Fruit fly (Drosophila melanogaster) whole organism, embryonic: ENCODE data around the gene gish.

Experiments
- Antp ChIP-seq: fragments of 200-800 bp; sonication (Bioruptor generic); optimal IDR thresholded peaks from 3 replicates; lab custom pipeline; 2016; ENCODE audit warnings: missing biosample characterization, missing genetic modification characterization
- CG10959 ChIP-seq: fragments of 200-800 bp; sonication (Bioruptor generic); IDR thresholded peaks from 2 replicates; pipeline ENCODE4 v1.3.6; 2022; ENCODE audit warnings: missing biosample characterization, missing genetic modification characterization
- CG11560 ChIP-seq: fragments of 200-800 bp; sonication (Bioruptor generic); IDR thresholded peaks from 3 replicates; pipeline ENCODE4 v1.3.6; 2022; ENCODE audit warnings: missing biosample characterization, missing genetic modification characterization
- CG13287 ChIP-seq: fragments of 200-800 bp; sonication (Bioruptor generic); IDR thresholded peaks from 2 replicates; pipeline ENCODE4 v1.3.6; 2022; ENCODE audit warnings: missing biosample characterization, missing genetic modification characterization; ENCODE audit not compliant: partially characterized antibody
- CG16815 ChIP-seq: fragments of 200-800 bp; sonication (Bioruptor generic); optimal IDR thresholded peaks from 3 replicates; lab custom pipeline; 2017; ENCODE audit warnings: missing biosample characterization, mild to moderate bottlenecking, missing genetic modification characterization
- CG17359 ChIP-seq: fragments of 200-800 bp; sonication (Bioruptor generic); optimal IDR thresholded peaks from 3 replicates; lab custom pipeline; 2018; ENCODE audit warnings: missing biosample characterization, mild to moderate bottlenecking, missing genetic modification characterization, moderate library complexity
- CG17568 ChIP-seq: fragments of 200-800 bp; sonication (Bioruptor generic); optimal IDR thresholded peaks from 2 replicates; lab custom pipeline; 2018; ENCODE audit warnings: missing biosample characterization, mild to moderate bottlenecking, missing genetic modification characterization, moderate library complexity
- CG2120 ChIP-seq: fragments of 200-800 bp; sonication (Bioruptor generic); optimal IDR thresholded peaks from 3 replicates; lab custom pipeline; 2016; ENCODE audit warnings: missing biosample characterization, missing genetic modification characterization
- CG30403 ChIP-seq: fragments of 200-800 bp; sonication (Bioruptor generic); optimal IDR thresholded peaks from 3 replicates; lab custom pipeline; 2016; ENCODE audit warnings: missing biosample characterization, missing genetic modification characterization
- CG31224 ChIP-seq: fragments of 200-800 bp; sonication (Bioruptor generic); IDR thresholded peaks from 2 replicates; pipeline ENCODE4 v1.3.6; 2022; ENCODE audit warnings: missing biosample characterization, missing genetic modification characterization
- CG32532 ChIP-seq: fragments of 200-800 bp; sonication (Bioruptor generic); IDR thresholded peaks from 2 replicates; pipeline ENCODE4 v1.3.6; 2022; ENCODE audit warnings: missing biosample characterization, missing genetic modification characterization
- CG34376 ChIP-seq: fragments of 200-800 bp; sonication (Bioruptor generic); optimal IDR thresholded peaks from 2 replicates; lab custom pipeline; 2018; ENCODE audit warnings: missing biosample characterization, mild to moderate bottlenecking, missing genetic modification characterization
- CG34422 ChIP-seq: fragments of 200-800 bp; sonication (Bioruptor generic); IDR thresholded peaks from 3 replicates; pipeline ENCODE4 v1.3.6; 2022; ENCODE audit warnings: missing biosample characterization, missing genetic modification characterization
- CG3995 ChIP-seq: fragments of 200-800 bp; sonication (Bioruptor generic); optimal IDR thresholded peaks from 3 replicates; lab custom pipeline; 2016; ENCODE audit warnings: missing biosample characterization, missing genetic modification characterization
- CG5180 ChIP-seq: fragments of 200-800 bp; sonication (Bioruptor generic); optimal IDR thresholded peaks from 3 replicates; lab custom pipeline; 2017; ENCODE audit warnings: missing biosample characterization, missing genetic modification characterization, mild to moderate bottlenecking, moderate library complexity, missing genetic modification reagents
- CG5953 ChIP-seq: fragments of 200-800 bp; sonication (Bioruptor generic); IDR thresholded peaks from 2 replicates; pipeline ENCODE4 v1.3.6; 2022; ENCODE audit warnings: missing biosample characterization, missing genetic modification characterization
- CG6254 ChIP-seq: fragments of 200-800 bp; sonication (Bioruptor generic); optimal IDR thresholded peaks from 3 replicates; lab custom pipeline; 2017; ENCODE audit warnings: mild to moderate bottlenecking, missing biosample characterization, missing genetic modification reagents, missing genetic modification characterization
- CG6791 ChIP-seq: fragments of 200-800 bp; sonication (Bioruptor generic); IDR thresholded peaks from 3 replicates; pipeline ENCODE4 v1.3.6; 2022; ENCODE audit warnings: missing biosample characterization, missing genetic modification characterization; ENCODE audit not compliant: partially characterized antibody
- CG7987 ChIP-seq: fragments of 200-800 bp; sonication (Bioruptor generic); optimal IDR thresholded peaks from 2 replicates; lab custom pipeline; 2018; ENCODE audit warnings: missing biosample characterization, mild to moderate bottlenecking, missing genetic modification characterization, moderate library complexity
- CG8478 ChIP-seq: fragments of >200 bp; optimal IDR thresholded peaks from 2 replicates; lab custom pipeline; 2018
- CG9727 ChIP-seq: fragments of 200-800 bp; sonication (Bioruptor generic); optimal IDR thresholded peaks from 3 replicates; lab custom pipeline; 2017; ENCODE audit warnings: missing biosample characterization, mild to moderate bottlenecking, missing genetic modification characterization
- CkIIα-i1 ChIP-seq: fragments of 200-800 bp; sonication (Bioruptor generic); IDR thresholded peaks from 2 replicates; pipeline ENCODE4 v1.3.6; 2022; ENCODE audit warnings: missing biosample characterization, missing genetic modification characterization
- Deaf1 ChIP-seq: fragments of 200-800 bp; optimal IDR thresholded peaks from 3 replicates; lab custom pipeline; 2019; ENCODE audit warnings: missing biosample characterization, mild to moderate bottlenecking, missing genetic modification characterization, moderate library complexity
- Elba2 ChIP-seq: fragments of 200-800 bp; sonication (Bioruptor generic); optimal IDR thresholded peaks from 3 replicates; lab custom pipeline; 2016; ENCODE audit warnings: missing biosample characterization, missing genetic modification characterization
- Lhr ChIP-seq: fragments of 200-800 bp; sonication (Bioruptor generic); optimal IDR thresholded peaks from 3 replicates; lab custom pipeline; 2017; ENCODE audit warnings: mild to moderate bottlenecking, missing biosample characterization, missing genetic modification reagents, missing genetic modification characterization
- PHDP ChIP-seq: fragments of 200-800 bp; sonication (Bioruptor generic); optimal IDR thresholded peaks from 3 replicates; lab custom pipeline; 2018; ENCODE audit warnings: missing biosample characterization, mild to moderate bottlenecking, missing genetic modification characterization, moderate library complexity
- Poxn ChIP-seq: fragments of 200-800 bp; sonication (Bioruptor generic); IDR thresholded peaks from 2 replicates; pipeline ENCODE4 v1.3.6; 2022; ENCODE audit warnings: missing biosample characterization, missing genetic modification characterization
- Side ChIP-seq: fragments of 200-800 bp; sonication (Bioruptor generic); optimal IDR thresholded peaks from 2 replicates; lab custom pipeline; 2016; ENCODE audit warnings: missing biosample characterization, missing genetic modification characterization
- Usf ChIP-seq: fragments of 200-800 bp; sonication (Bioruptor generic); optimal IDR thresholded peaks from 2 replicates; lab custom pipeline; 2017; ENCODE audit warnings: missing genotype, missing biosample characterization, missing genetic modification characterization
- al ChIP-seq: fragments of 200-800 bp; sonication (Bioruptor generic); IDR thresholded peaks from 2 replicates; pipeline ENCODE4 v1.3.6; 2022; ENCODE audit warnings: missing biosample characterization, missing genetic modification characterization
- ase ChIP-seq: fragments of 200-800 bp; sonication (Bioruptor generic); IDR thresholded peaks from 3 replicates; pipeline ENCODE4 v1.3.6; 2022; ENCODE audit warnings: missing biosample characterization, missing genetic modification characterization
- br ChIP-seq: fragments of >200 bp; optimal IDR thresholded peaks from 2 replicates; lab custom pipeline; 2017
- cato ChIP-seq: fragments of 200-800 bp; sonication (Bioruptor generic); optimal IDR thresholded peaks from 2 replicates; lab custom pipeline; 2016; ENCODE audit warnings: missing biosample characterization, missing genetic modification characterization, borderline replicate concordance
- ci ChIP-seq: fragments of 200-800 bp; sonication (Bioruptor generic); IDR thresholded peaks from 3 replicates; pipeline ENCODE4 v1.3.6; 2022; ENCODE audit warnings: missing biosample characterization, missing genetic modification characterization
- cwo ChIP-seq: fragments of 200-800 bp; sonication (Bioruptor generic); optimal IDR thresholded peaks from 3 replicates; lab custom pipeline; 2017; ENCODE audit warnings: missing biosample characterization, missing genetic modification characterization, mild to moderate bottlenecking, moderate library complexity, missing genetic modification reagents
- dmrt11E ChIP-seq: fragments of 200-800 bp; sonication (Bioruptor generic); optimal IDR thresholded peaks from 3 replicates; lab custom pipeline; 2018; ENCODE audit warnings: missing biosample characterization, mild to moderate bottlenecking, missing genetic modification characterization, moderate library complexity
- gcm ChIP-seq: fragments of 200-800 bp; sonication (Bioruptor generic); optimal IDR thresholded peaks from 2 replicates; lab custom pipeline; 2019; ENCODE audit warnings: missing biosample characterization, mild to moderate bottlenecking, missing genetic modification characterization, moderate library complexity
- her ChIP-seq: fragments of 200-800 bp; sonication (Bioruptor generic); optimal IDR thresholded peaks from 2 replicates; lab custom pipeline; 2016; ENCODE audit warnings: missing biosample characterization, missing genetic modification characterization
- ind ChIP-seq: fragments of 200-800 bp; sonication (Bioruptor generic); optimal IDR thresholded peaks from 3 replicates; lab custom pipeline; 2016; ENCODE audit warnings: missing biosample characterization, missing genetic modification characterization
- jumu ChIP-seq: fragments of 200-800 bp; sonication (Bioruptor generic); optimal IDR thresholded peaks from 3 replicates; lab custom pipeline; 2016; ENCODE audit warnings: missing biosample characterization, missing genetic modification characterization
- mam ChIP-seq: fragments of 200-800 bp; sonication (Bioruptor generic); optimal IDR thresholded peaks from 3 replicates; lab custom pipeline; 2016; ENCODE audit warnings: missing biosample characterization, missing genetic modification characterization
- nerfin-1 ChIP-seq: fragments of 200-800 bp; sonication (Bioruptor generic); optimal IDR thresholded peaks from 3 replicates; lab custom pipeline; 2019; ENCODE audit warnings: missing biosample characterization, mild to moderate bottlenecking, missing genetic modification characterization, moderate library complexity
- prd ChIP-seq, 3 experiments: fragments of >200 bp in 2 of 3; fragments of 200-800 bp in 1 of 3; sonication (Bioruptor generic) in 1 of 3; optimal IDR thresholded peaks in 2 of 3; IDR thresholded peaks in 1 of 3; 2 replicates in 2 of 3; 3 replicates in 1 of 3; pipeline versions ENCODE4 v1.3.6 to Lab custom; 2017 to 2022; ENCODE audit warnings: missing biosample characterization in 1 of 3, missing genetic modification characterization in 1 of 3
- pros ChIP-seq: fragments of 200-800 bp; sonication (Bioruptor generic); optimal IDR thresholded peaks from 3 replicates; lab custom pipeline; 2019; ENCODE audit warnings: missing biosample characterization, mild to moderate bottlenecking, missing genetic modification characterization, moderate library complexity
- sc ChIP-seq, 3 experiments: fragments of >200 bp in 2 of 3; fragments of 200-800 bp in 1 of 3; sonication (Bioruptor generic) in 1 of 3; optimal IDR thresholded peaks; 2 replicates in 2 of 3; 3 replicates in 1 of 3; lab custom pipeline; 2017; ENCODE audit warnings: mild to moderate bottlenecking in 1 of 3, missing biosample characterization in 1 of 3, missing genetic modification characterization in 1 of 3, missing genetic modification reagents in 1 of 3
- shn ChIP-seq: fragments of 200-800 bp; sonication (Bioruptor generic); optimal IDR thresholded peaks from 3 replicates; lab custom pipeline; 2016; ENCODE audit warnings: missing biosample characterization, missing genetic modification characterization
- sisA ChIP-seq: fragments of 200-800 bp; sonication (Bioruptor generic); IDR thresholded peaks from 2 replicates; pipeline ENCODE4 v1.3.6; 2022; ENCODE audit warnings: missing biosample characterization, missing genetic modification characterization
- sr ChIP-seq: fragments of 200-800 bp; sonication (Bioruptor generic); IDR thresholded peaks from 3 replicates; pipeline ENCODE4 v1.3.6; 2022; ENCODE audit warnings: missing biosample characterization, missing genetic modification characterization
- tup ChIP-seq: fragments of 200-800 bp; sonication (Bioruptor generic); optimal IDR thresholded peaks from 2 replicates; lab custom pipeline; 2016; ENCODE audit warnings: missing biosample characterization, mild to moderate bottlenecking, missing genetic modification characterization, moderate library complexity
- wdn ChIP-seq: fragments of 200-800 bp; sonication (Bioruptor generic); IDR thresholded peaks from 2 replicates; pipeline ENCODE4 v1.3.6; 2022; ENCODE audit warnings: missing biosample characterization, missing genetic modification characterization
- zfh1 ChIP-seq: fragments of 200-800 bp; sonication (Bioruptor generic); IDR thresholded peaks from 3 replicates; pipeline ENCODE4 v1.3.6; 2022; ENCODE audit warnings: missing biosample characterization, missing genetic modification characterization

The gish gene

DNA sequence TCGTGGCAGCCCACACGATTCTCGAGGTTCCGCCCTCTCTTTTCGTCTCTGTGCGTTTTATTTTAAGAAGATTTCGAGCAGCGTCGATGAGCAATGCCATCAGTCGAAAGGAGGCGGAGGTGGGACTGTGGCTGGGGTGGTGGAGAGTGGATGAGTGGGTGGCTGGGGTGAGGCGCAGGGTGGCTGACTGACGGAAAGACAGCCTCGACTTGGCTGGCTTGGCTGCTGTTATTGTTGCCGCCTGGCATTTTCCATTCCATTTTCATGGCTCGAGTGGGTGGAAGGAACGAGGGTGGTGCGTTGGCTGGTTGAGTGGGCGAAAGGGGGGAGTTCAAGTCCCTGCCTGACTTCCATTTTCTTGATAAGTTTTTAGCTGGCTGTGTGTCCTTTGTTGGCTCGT is 16.1 kb upstream of the gish start (continued):
- TF ChIP-seq tup = no peak
- TF ChIP-seq CG6254 = no peak
- peak; percentile 13 for TF ChIP-seq CG5180 (GFP tag; lab: Kevin White, UChicago)
- no peak for TF ChIP-seq her (GFP tag; lab: Kevin White, UChicago)
- no peak for TF ChIP-seq al
- no peak for TF ChIP-seq Usf (GFP tag; lab: Kevin White, UChicago)
- TF ChIP-seq CG17359 = no peak
- TF ChIP-seq Elba2 (GFP tag; lab: Kevin White, UChicago) = no peak
- TF ChIP-seq prd (optimal IDR thresholded peaks at IDR 0.05; lab: Kevin White, UChicago) = no peak
- no peak for TF ChIP-seq prd (GFP tag; IDR thresholded peaks at IDR 0.05; lab: Robert Waterston, UW)
- TF ChIP-seq CG9727 (GFP tag; lab: Kevin White, UChicago) = no peak
- no peak for TF ChIP-seq nerfin-1 (tag; lab: Kevin White, UChicago)
- TF ChIP-seq shn (GFP tag; lab: Kevin White, UChicago) = no peak
- no peak for TF ChIP-seq dmrt11E
- TF ChIP-seq Lhr (GFP tag; lab: Kevin White, UChicago) = no peak
- TF ChIP-seq CG34376 (GFP tag; lab: Kevin White, UChicago) = no peak
- no peak for TF ChIP-seq mam (GFP tag; lab: Kevin White, UChicago)
- TF ChIP-seq CG8478 (lab: Kevin White, UChicago) = no peak
- TF ChIP-seq Side (GFP tag; lab: Kevin White, UChicago) = no peak
- TF ChIP-seq CG5953 = no peak
- TF ChIP-seq sisA (GFP tag; lab: Robert Waterston, UW) = no peak
- TF ChIP-seq jumu (GFP tag; lab: Kevin White, UChicago) = no peak
- TF ChIP-seq cwo (GFP tag; lab: Kevin White, UChicago) = peak; percentile 3
- TF ChIP-seq CG34422 (GFP tag; lab: Robert Waterston, UW) = 0 out of 3 replicates have a peak, but pooled peaks have one; percentile 24
- TF ChIP-seq CG13287 (GFP tag; lab: Robert Waterston, UW) = no peak
- no peak for TF ChIP-seq CG10959 (GFP tag; lab: Robert Waterston, UW)
- TF ChIP-seq pros = peak; percentile 97
- TF ChIP-seq PHDP = no peak
- TF ChIP-seq Poxn (GFP tag; lab: Robert Waterston, UW) = no peak
- no peak for TF ChIP-seq gcm (GFP tag; lab: Kevin White, UChicago)
- 0 out of 2 replicates have a peak, but pooled peaks have one; percentile 37 for TF ChIP-seq CG32532
- no peak for TF ChIP-seq CG17568
- TF ChIP-seq CG16815 (GFP tag; lab: Kevin White, UChicago) = no peak
- TF ChIP-seq CG2120 (GFP tag; lab: Kevin White, UChicago) = no peak
- no peak for TF ChIP-seq CkIIα-i1 (GFP tag; lab: Robert Waterston, UW)
- TF ChIP-seq CG7987 (GFP tag; lab: Kevin White, UChicago) = no peak
- TF ChIP-seq zfh1 (GFP tag; lab: Robert Waterston, UW) = 0 out of 3 replicates have a peak, but pooled peaks have one; percentile 5
- no peak for TF ChIP-seq sc (optimal IDR thresholded peaks at IDR 0.05; lab: Kevin White, UChicago)
- no peak for TF ChIP-seq sc (GFP tag; optimal IDR thresholded peaks at IDR 0.05; lab: Kevin White, UChicago)
- TF ChIP-seq CG11560 (tag; lab: Robert Waterston, UW) = no peak
- no peak for TF ChIP-seq CG6791 (GFP tag; lab: Robert Waterston, UW)
- no peak for TF ChIP-seq wdn (GFP tag; lab: Robert Waterston, UW)
- TF ChIP-seq cato (GFP tag; lab: Kevin White, UChicago) = no peak
- TF ChIP-seq br (lab: Kevin White, UChicago) = no peak
- TF ChIP-seq ind = no peak
- no peak for TF ChIP-seq Antp (GFP tag; lab: Kevin White, UChicago)
- TF ChIP-seq CG30403 (GFP tag; lab: Kevin White, UChicago) = no peak
- no peak for TF ChIP-seq CG3995 (GFP tag; lab: Kevin White, UChicago)
- TF ChIP-seq sr = peak; percentile 97
- peak; percentile 58 for TF ChIP-seq Deaf1 (tag; lab: Kevin White, UChicago)
- no peak for TF ChIP-seq CG31224
- no peak for TF ChIP-seq ase (GFP tag; lab: Robert Waterston, UW)
- 0 out of 3 replicates have a peak, but pooled peaks have one; percentile 39 for TF ChIP-seq ci (GFP tag; lab: Robert Waterston, UW)
